Worm (Caenorhabditis elegans) whole organism, L2 larva: ENCODE results near the gene jun-1.

Experiments used
- C34F6.9 ChIP-seq: fragments of 150-350 bp; optimal IDR thresholded peaks from 2 replicates; lab custom pipeline; 2014; ENCODE audit warnings: missing biosample characterization, missing genetic modification characterization
- F13H6.1 ChIP-seq: sonication (generic microtip); optimal IDR thresholded peaks from 2 replicates; lab custom pipeline; 2016; ENCODE audit warnings: missing genetic modification characterization, missing compliant biosample characterization
- R02D3.7 ChIP-seq: fragments of 150-350 bp; optimal IDR thresholded peaks from 2 replicates; lab custom pipeline; 2014; ENCODE audit warnings: missing biosample characterization, missing genetic modification characterization
- ZK546.5 ChIP-seq: sonication (generic microtip); optimal IDR thresholded peaks from 2 replicates; lab custom pipeline; 2017; ENCODE audit warnings: missing biosample characterization, missing genetic modification characterization
- alr-1 ChIP-seq: fragments of 150-350 bp; optimal IDR thresholded peaks from 2 replicates; lab custom pipeline; 2014; ENCODE audit warnings: missing biosample characterization, missing genetic modification characterization
- aly-2 ChIP-seq: fragments of 150-350 bp; optimal IDR thresholded peaks from 2 replicates; lab custom pipeline; 2014; ENCODE audit warnings: missing biosample characterization, missing genetic modification characterization
- ama-1 ChIP-seq: fragments of 150-350 bp; optimal IDR thresholded peaks from 2 replicates; lab custom pipeline; 2018; ENCODE audit warnings: inconsistent platforms
- crh-2 ChIP-seq: sonication (generic microtip); optimal IDR thresholded peaks from 2 replicates; lab custom pipeline; 2017; ENCODE audit warnings: missing biosample characterization, missing genetic modification characterization
- egl-27 ChIP-seq: sonication (generic microtip); optimal IDR thresholded peaks from 3 replicates; lab custom pipeline; 2017; ENCODE audit warnings: missing biosample characterization, missing genetic modification reagents, missing genetic modification characterization
- elt-1 ChIP-seq: fragments of 150-350 bp; optimal IDR thresholded peaks from 2 replicates; lab custom pipeline; 2014; ENCODE audit warnings: missing biosample characterization, missing genetic modification characterization
- elt-3 ChIP-seq: sonication (generic microtip); optimal IDR thresholded peaks from 2 replicates; lab custom pipeline; 2017; ENCODE audit warnings: missing biosample characterization, missing genetic modification characterization
- fos-1 ChIP-seq: fragments of 150-350 bp; optimal IDR thresholded peaks from 2 replicates; lab custom pipeline; 2014; ENCODE audit warnings: missing biosample characterization, missing genetic modification characterization
- gmeb-1 ChIP-seq: fragments of 150-350 bp; optimal IDR thresholded peaks from 2 replicates; lab custom pipeline; 2014; ENCODE audit warnings: missing biosample characterization, missing genetic modification characterization
- lin-11 ChIP-seq: fragments of 150-350 bp; sonication (generic microtip); optimal IDR thresholded peaks from 2 replicates; lab custom pipeline; 2014; ENCODE audit warnings: missing biosample characterization, missing genetic modification characterization, inconsistent platforms, mixed read lengths
- lin-13 ChIP-seq: fragments of 150-350 bp; optimal IDR thresholded peaks from 2 replicates; lab custom pipeline; 2014; ENCODE audit warnings: missing biosample characterization, missing genetic modification reagents, missing genetic modification characterization
- lsy-2 ChIP-seq, 2 experiments: fragments of 150-350 bp in 1 of 2; sonication (generic microtip) in 1 of 2; optimal IDR thresholded peaks; 2 replicates each; lab custom pipeline; 2014 to 2017; ENCODE audit warnings: missing biosample characterization in 2 of 2, missing genetic modification characterization in 2 of 2
- mab-5 ChIP-seq: fragments of 150-350 bp; optimal IDR thresholded peaks from 2 replicates; lab custom pipeline; 2014; ENCODE audit warnings: missing biosample characterization, missing genetic modification characterization
- mbf-1 ChIP-seq: sonication (generic microtip); optimal IDR thresholded peaks from 2 replicates; lab custom pipeline; 2017; ENCODE audit warnings: missing biosample characterization, missing genetic modification characterization
- mdl-1 ChIP-seq, 2 experiments: fragments of 150-350 bp in 1 of 2; sonication (generic microtip) in 1 of 2; optimal IDR thresholded peaks; 2 replicates each; lab custom pipeline; 2017; ENCODE audit warnings: missing biosample characterization in 2 of 2, missing genetic modification characterization in 2 of 2
- nhr-10 ChIP-seq: sonication (generic microtip); optimal IDR thresholded peaks from 2 replicates; lab custom pipeline; 2017; ENCODE audit warnings: missing biosample characterization, missing genetic modification characterization
- nhr-11 ChIP-seq: fragments of 150-350 bp; optimal IDR thresholded peaks from 2 replicates; lab custom pipeline; 2014; ENCODE audit warnings: missing biosample characterization, missing genetic modification characterization
- nhr-12 ChIP-seq: fragments of 150-350 bp; optimal IDR thresholded peaks from 2 replicates; lab custom pipeline; 2014; ENCODE audit warnings: missing biosample characterization, missing genetic modification characterization
- nhr-129 ChIP-seq: fragments of 150-350 bp; optimal IDR thresholded peaks from 2 replicates; lab custom pipeline; 2014; ENCODE audit warnings: missing biosample characterization, missing genetic modification characterization
- nhr-21 ChIP-seq: fragments of 150-350 bp; optimal IDR thresholded peaks from 2 replicates; lab custom pipeline; 2014; ENCODE audit warnings: missing biosample characterization, missing genetic modification characterization
- nhr-23 ChIP-seq: fragments of 150-350 bp; optimal IDR thresholded peaks from 2 replicates; lab custom pipeline; 2014; ENCODE audit warnings: missing biosample characterization, missing genetic modification reagents, missing genetic modification characterization
- nhr-237 ChIP-seq: fragments of 150-350 bp; optimal IDR thresholded peaks from 2 replicates; lab custom pipeline; 2014; ENCODE audit warnings: missing biosample characterization, missing genetic modification characterization
- nhr-25 ChIP-seq: fragments of 150-350 bp; sonication (generic microtip); optimal IDR thresholded peaks from 3 replicates; lab custom pipeline; 2014; ENCODE audit warnings: missing biosample characterization, missing genetic modification characterization
- nhr-6 ChIP-seq: fragments of 150-350 bp; optimal IDR thresholded peaks from 2 replicates; lab custom pipeline; 2014; ENCODE audit warnings: missing biosample characterization, missing genetic modification characterization
- nhr-77 ChIP-seq: fragments of 150-350 bp; optimal IDR thresholded peaks from 2 replicates; lab custom pipeline; 2014; ENCODE audit warnings: missing biosample characterization, missing genetic modification characterization
- peb-1 ChIP-seq: fragments of 150-350 bp; optimal IDR thresholded peaks from 2 replicates; lab custom pipeline; 2014; ENCODE audit warnings: missing biosample characterization, missing genetic modification characterization
- sem-4 ChIP-seq: fragments of 150-350 bp; optimal IDR thresholded peaks from 2 replicates; lab custom pipeline; 2014; ENCODE audit warnings: missing biosample characterization, missing genetic modification reagents, missing genetic modification characterization
- sma-3 ChIP-seq: sonication (generic microtip); optimal IDR thresholded peaks from 2 replicates; lab custom pipeline; 2016; ENCODE audit warnings: missing genetic modification reagents, missing genetic modification characterization, missing compliant biosample characterization
- sma-9 ChIP-seq, 2 experiments: fragments of 150-350 bp in 1 of 2; sonication (generic microtip) in 1 of 2; optimal IDR thresholded peaks; 2 replicates each; lab custom pipeline; 2014 to 2016; ENCODE audit warnings: missing genetic modification characterization in 2 of 2, mild to moderate bottlenecking in 1 of 2, missing biosample characterization in 1 of 2, missing compliant biosample characterization in 1 of 2, missing genetic modification reagents in 1 of 2, moderate library complexity in 1 of 2
- snpc-4 ChIP-seq: fragments of 150-350 bp; optimal IDR thresholded peaks from 2 replicates; lab custom pipeline; 2014; ENCODE audit warnings: missing biosample characterization, missing genetic modification characterization
- unc-55 ChIP-seq: fragments of 150-350 bp; sonication (generic microtip); optimal IDR thresholded peaks from 3 replicates; lab custom pipeline; 2014; ENCODE audit warnings: missing biosample characterization, missing genetic modification reagents, missing genetic modification characterization
- unc-62 ChIP-seq: fragments of 150-350 bp; optimal IDR thresholded peaks from 2 replicates; lab custom pipeline; 2014; ENCODE audit warnings: missing biosample characterization, missing genetic modification reagents, missing genetic modification characterization
- ztf-11 ChIP-seq: sonication (generic microtip); optimal IDR thresholded peaks from 2 replicates; lab custom pipeline; 2017; ENCODE audit warnings: missing biosample characterization, missing genetic modification characterization
- ztf-4 ChIP-seq: fragments of 150-350 bp; optimal IDR thresholded peaks from 2 replicates; lab custom pipeline; 2014; ENCODE audit warnings: missing biosample characterization, missing genetic modification characterization

Gene jun-1

DNA sequence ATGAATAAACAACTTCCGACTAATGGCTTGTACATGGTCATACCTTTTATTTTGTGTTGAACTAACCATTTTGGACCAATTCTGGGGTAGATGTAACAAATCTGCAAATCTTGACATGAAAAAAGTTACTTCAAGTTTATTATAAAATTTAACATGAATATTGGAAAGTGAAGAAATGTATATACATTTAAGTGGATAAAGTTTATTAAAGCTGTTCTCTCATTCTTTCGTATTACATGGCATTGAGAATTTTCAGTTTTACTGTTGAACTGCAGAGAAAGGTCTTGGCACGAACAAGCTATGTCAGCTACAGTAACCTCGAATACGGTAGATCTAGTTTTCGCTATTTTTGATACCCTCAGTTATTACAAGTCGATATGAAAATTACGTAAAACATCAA is 19.4 kb upstream of the jun-1 start, which contains the start of gene C07H4.1:
Gene C07H4.1 (minus strand): TSS at position 101 of the 400 bp plus-strand sequence.
- TF ChIP-seq gmeb-1 (tag; lab: Kevin White, UChicago) (no peak), egl-27 (tag; lab: Kevin White, UChicago) (no peak), R02D3.7 (tag; lab: Kevin White, UChicago) (no peak), nhr-77 (tag; lab: Kevin White, UChicago) (no peak)

DNA sequence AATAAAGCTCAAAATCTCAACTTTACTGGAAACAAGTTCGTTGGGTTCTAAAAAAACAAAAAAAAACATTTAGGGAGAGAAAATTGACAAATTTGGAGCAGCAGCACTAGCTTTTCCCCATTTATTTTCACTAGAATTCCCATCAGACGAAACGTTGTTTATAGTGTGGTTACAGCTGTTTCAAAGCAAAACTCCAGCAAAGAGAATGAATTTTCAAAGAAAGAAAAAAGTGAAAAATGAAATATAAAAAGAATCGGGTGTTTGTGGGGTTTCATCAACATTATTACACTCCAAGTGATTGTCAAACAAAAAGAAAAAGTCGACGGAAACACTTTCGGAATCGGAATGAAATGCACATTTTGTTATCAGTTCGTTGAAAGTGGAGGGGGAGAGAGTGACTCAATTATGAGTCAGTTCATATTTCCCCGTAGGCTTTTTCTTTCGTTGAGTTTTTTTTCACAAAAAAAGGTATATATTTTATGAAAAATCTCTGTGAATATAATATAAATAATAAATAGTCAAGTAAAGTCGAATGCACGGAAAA is 18.6 kb upstream of the jun-1 start:
- TF ChIP-seq lsy-2 (tag; optimal IDR thresholded peaks at IDR 0.05; lab: Kevin White, UChicago) (no peak), nhr-11 (tag; lab: Kevin White, UChicago) (no peak), elt-1 (tag; lab: Kevin White, UChicago) (no peak), fos-1 (tag; lab: Kevin White, UChicago) (peak; percentile 100), egl-27 (tag; lab: Kevin White, UChicago) (no peak)

DNA sequence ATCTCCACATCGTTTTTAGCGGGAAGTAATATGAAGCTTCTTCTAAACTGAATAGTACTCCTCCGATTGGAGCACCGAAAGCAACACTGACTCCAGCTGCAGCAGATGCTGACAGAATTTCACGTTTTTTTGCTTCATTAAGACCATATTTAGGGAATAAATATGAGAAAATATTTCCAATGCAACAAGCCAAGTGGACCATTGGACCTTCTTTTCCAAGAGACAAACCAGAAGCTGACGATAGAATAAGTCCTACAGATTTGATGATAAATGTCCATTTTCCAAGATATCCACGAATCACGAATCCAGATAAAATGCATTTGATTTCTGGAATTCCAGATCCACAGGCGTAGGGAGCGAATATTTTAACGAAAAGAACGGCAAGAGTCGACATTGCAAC is 15.7 kb upstream of the jun-1 start:
- no peak for TF ChIP-seq ztf-4 (tag; lab: Kevin White, UChicago)
- TF ChIP-seq lsy-2 (tag; optimal IDR thresholded peaks at IDR 0.05; lab: Kevin White, UChicago) = no peak
- no peak for TF ChIP-seq mdl-1 (tag; optimal IDR thresholded peaks at IDR 0.05; lab: Kevin White, UChicago)
- no peak for TF ChIP-seq ZK546.5 (tag; lab: Kevin White, UChicago)
- no peak for TF ChIP-seq nhr-77 (tag; lab: Kevin White, UChicago)
- no peak for TF ChIP-seq mbf-1 (tag; lab: Kevin White, UChicago)
- TF ChIP-seq lin-11 (tag; lab: Kevin White, UChicago) = no peak
- TF ChIP-seq elt-3 (tag; lab: Kevin White, UChicago) = no peak
- no peak for TF ChIP-seq nhr-23
- TF ChIP-seq unc-62 (GFP tag; lab: Kevin White, UChicago) = no peak
- TF ChIP-seq sem-4 (tag; lab: Kevin White, UChicago) = no peak
- no peak for TF ChIP-seq egl-27 (tag; lab: Kevin White, UChicago)
- TF ChIP-seq nhr-12 (tag; lab: Kevin White, UChicago) = no peak
- TF ChIP-seq nhr-237 (tag; lab: Kevin White, UChicago) = no peak
- TF ChIP-seq alr-1 = no peak

DNA sequence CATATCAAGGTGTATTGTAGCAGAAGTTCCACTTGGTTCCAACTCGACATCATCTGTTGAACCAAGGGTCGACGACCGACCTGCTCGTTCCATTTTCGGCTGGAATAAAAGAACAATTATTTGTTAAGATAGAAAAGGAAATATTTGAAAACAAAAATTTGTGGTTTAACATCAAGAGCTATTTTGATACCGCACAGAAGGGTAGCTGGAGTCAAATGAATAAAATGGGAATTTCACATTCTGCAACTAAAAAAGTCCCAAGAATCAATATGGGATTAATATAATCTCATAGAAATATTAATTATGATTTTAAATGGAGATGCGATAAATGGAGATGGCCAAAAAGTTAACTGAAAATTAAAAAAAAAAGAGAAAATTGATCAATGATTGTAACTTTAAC is 14.5 kb upstream of the jun-1 start, which contains the start of gene clh-5:
Gene clh-5 (minus strand): TSS at position 101 of the 400 bp plus-strand sequence.
- TF ChIP-seq F13H6.1 (tag; lab: Kevin White, UChicago) (no peak), peb-1 (no peak), nhr-6 (tag; lab: Kevin White, UChicago) (no peak)

DNA sequence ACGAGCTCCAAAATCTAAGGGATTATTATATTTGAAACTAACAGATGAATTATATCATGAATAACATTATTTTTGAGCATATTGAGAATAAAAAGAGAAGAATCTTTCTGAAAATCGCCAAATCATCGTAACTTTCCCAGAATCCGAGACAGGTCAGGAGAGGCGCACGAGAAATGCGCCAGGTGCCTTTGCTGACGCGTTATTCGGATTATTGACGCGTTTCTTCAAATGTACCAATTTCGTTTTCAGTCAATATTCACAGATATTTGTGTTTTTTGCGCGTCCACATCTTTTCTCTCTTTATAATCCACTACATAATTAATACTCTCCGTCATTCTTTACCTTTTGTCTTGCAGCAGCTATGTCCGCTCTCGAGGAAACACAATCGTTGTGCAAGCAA is 13.9 kb upstream of the jun-1 start, which contains the start of gene T24H10.1:
Gene T24H10.1 (plus strand): TSS at position 355 of the 400 bp plus-strand sequence.
- TF ChIP-seq ama-1 (lab: Kevin White, UChicago) = no peak
- TF ChIP-seq lin-11 (tag; lab: Kevin White, UChicago) = peak; percentile 53
- TF ChIP-seq sem-4 (tag; lab: Kevin White, UChicago) = peak; percentile 56
- TF ChIP-seq mdl-1 (tag; optimal IDR thresholded peaks at IDR 0.05; lab: Kevin White, UChicago) = no peak
- TF ChIP-seq C34F6.9 (tag; lab: Kevin White, UChicago) = peak; percentile 83
- TF ChIP-seq egl-27 (tag; lab: Kevin White, UChicago) = peak; percentile 20
- peak; percentile 60 for TF ChIP-seq nhr-129
- TF ChIP-seq unc-55 (GFP tag; lab: Kevin White, UChicago) = peak; percentile 70
- TF ChIP-seq nhr-21 (tag; lab: Kevin White, UChicago) = peak; percentile 62
- peak; percentile 43 for TF ChIP-seq sma-3 (GFP tag; lab: Kevin White, UChicago)
- TF ChIP-seq crh-2 (tag; lab: Kevin White, UChicago) = peak; percentile 48
- peak; percentile 62 for TF ChIP-seq sma-9 (GFP tag; optimal IDR thresholded peaks at IDR 0.05; lab: Kevin White, UChicago)
- no peak for TF ChIP-seq sma-9 (tag; optimal IDR thresholded peaks at IDR 0.05; lab: Kevin White, UChicago)
- TF ChIP-seq aly-2 (tag; lab: Kevin White, UChicago) = no peak
- peak; percentile 3 for TF ChIP-seq snpc-4 (tag; lab: Kevin White, UChicago)
- TF ChIP-seq ztf-11 (tag; lab: Kevin White, UChicago) = no peak
- peak; percentile 85 for TF ChIP-seq gmeb-1 (tag; lab: Kevin White, UChicago)
- TF ChIP-seq lsy-2 (tag; optimal IDR thresholded peaks at IDR 0.05; lab: Kevin White, UChicago) = peak; percentile 72 to 86
- peak; percentile 59 for TF ChIP-seq lin-13 (GFP tag; lab: Kevin White, UChicago)
- peak; percentile 49 for TF ChIP-seq fos-1 (tag; lab: Kevin White, UChicago)
- TF ChIP-seq mab-5 (tag; lab: Kevin White, UChicago) = peak; percentile 43
- TF ChIP-seq mbf-1 (tag; lab: Kevin White, UChicago) = no peak
- peak; percentile 20 for TF ChIP-seq nhr-10 (tag; lab: Kevin White, UChicago)
- peak; percentile 77 for TF ChIP-seq F13H6.1 (tag; lab: Kevin White, UChicago)
- peak; percentile 64 for TF ChIP-seq nhr-25 (tag; lab: Kevin White, UChicago)
- no peak for TF ChIP-seq elt-3 (tag; lab: Kevin White, UChicago)
